Fruit fly (Drosophila melanogaster) whole organism, embryonic: ENCODE measurements around the gene CG32298.
A peak's percentile ranks its signal among the peaks of the same experiment; 100 is the strongest.

Experiments
- ATbp ChIP-seq: fragments of 200-800 bp; sonication (Bioruptor generic); optimal IDR thresholded peaks from 2 replicates; lab custom pipeline; 2017; ENCODE audit warnings: missing biosample characterization, mild to moderate bottlenecking, missing genetic modification characterization, missing genetic modification reagents
- Adf1 ChIP-seq: fragments of 200-800 bp; sonication (Bioruptor generic); IDR thresholded peaks from 2 replicates; pipeline ENCODE4 v1.3.6; 2022; ENCODE audit warnings: missing biosample characterization, missing genetic modification characterization
- Antp ChIP-seq: fragments of 200-800 bp; sonication (Bioruptor generic); optimal IDR thresholded peaks from 3 replicates; lab custom pipeline; 2016; ENCODE audit warnings: missing biosample characterization, missing genetic modification characterization
- CG10543 ChIP-seq: fragments of 200-800 bp; sonication (Bioruptor generic); optimal IDR thresholded peaks from 3 replicates; lab custom pipeline; 2017; ENCODE audit warnings: missing biosample characterization, mild to moderate bottlenecking, missing genetic modification characterization, moderate library complexity
- CG10654 ChIP-seq: fragments of 200-800 bp; sonication (Bioruptor generic); optimal IDR thresholded peaks from 2 replicates; lab custom pipeline; 2016; ENCODE audit warnings: missing biosample characterization, missing genetic modification characterization
- CG11398 ChIP-seq: fragments of 200-800 bp; sonication (Bioruptor generic); optimal IDR thresholded peaks from 2 replicates; lab custom pipeline; 2016; ENCODE audit warnings: missing biosample characterization, missing genetic modification characterization
- CG13775 ChIP-seq: fragments of 200-800 bp; sonication (Bioruptor generic); optimal IDR thresholded peaks from 3 replicates; lab custom pipeline; 2017; ENCODE audit warnings: missing biosample characterization, mild to moderate bottlenecking, missing genetic modification characterization
- CG14965 ChIP-seq: fragments of 200-800 bp; sonication (Bioruptor generic); optimal IDR thresholded peaks from 2 replicates; lab custom pipeline; 2016; ENCODE audit warnings: missing biosample characterization, missing genetic modification characterization, borderline replicate concordance
- CG16813 ChIP-seq: fragments of 200-800 bp; sonication (Bioruptor generic); IDR thresholded peaks from 3 replicates; pipeline ENCODE4 v1.3.6; 2022; ENCODE audit warnings: missing biosample characterization, missing genetic modification characterization; ENCODE audit not compliant: partially characterized antibody
- CG18262 ChIP-seq: fragments of 200-800 bp; optimal IDR thresholded peaks from 3 replicates; lab custom pipeline; 2019; ENCODE audit warnings: missing biosample characterization, mild to moderate bottlenecking, missing genetic modification characterization, moderate library complexity
- CG31365 ChIP-seq: fragments of 200-800 bp; sonication (Bioruptor generic); optimal IDR thresholded peaks from 2 replicates; lab custom pipeline; 2018; ENCODE audit warnings: missing biosample characterization, mild to moderate bottlenecking, missing genetic modification characterization
- CG31441 ChIP-seq: fragments of 200-800 bp; sonication (Bioruptor generic); IDR thresholded peaks from 2 replicates; pipeline ENCODE4 v1.3.6; 2022; ENCODE audit warnings: missing biosample characterization, missing genetic modification characterization
- CG3838 ChIP-seq: fragments of 200-800 bp; sonication (Bioruptor generic); optimal IDR thresholded peaks from 3 replicates; lab custom pipeline; 2016; ENCODE audit warnings: missing biosample characterization, missing genetic modification characterization
- CG6272 ChIP-seq: fragments of 200-800 bp; sonication (Bioruptor generic); IDR thresholded peaks from 2 replicates; pipeline ENCODE4 v1.3.6; 2022; ENCODE audit warnings: missing biosample characterization, missing genetic modification characterization
- CG6765 ChIP-seq: fragments of 200-800 bp; sonication (Bioruptor generic); optimal IDR thresholded peaks from 3 replicates; lab custom pipeline; 2017; ENCODE audit warnings: missing biosample characterization, mild to moderate bottlenecking, missing genetic modification characterization
- CG6813 ChIP-seq: fragments of 200-800 bp; sonication (Bioruptor generic); optimal IDR thresholded peaks from 2 replicates; lab custom pipeline; 2017; ENCODE audit warnings: missing biosample characterization, missing genetic modification characterization, mild to moderate bottlenecking, moderate library complexity, missing genetic modification reagents
- CG7357 ChIP-seq: fragments of 200-800 bp; sonication (Bioruptor generic); IDR thresholded peaks from 3 replicates; pipeline ENCODE4 v1.3.6; 2022; ENCODE audit warnings: missing biosample characterization, missing genetic modification characterization
- CG7745 ChIP-seq: fragments of 200-800 bp; sonication (Bioruptor generic); optimal IDR thresholded peaks from 2 replicates; lab custom pipeline; 2018; ENCODE audit warnings: missing biosample characterization, mild to moderate bottlenecking, missing genetic modification characterization, moderate library complexity
- CG8359 ChIP-seq: fragments of 200-800 bp; sonication (Bioruptor generic); optimal IDR thresholded peaks from 2 replicates; lab custom pipeline; 2017; ENCODE audit warnings: missing biosample characterization, mild to moderate bottlenecking, missing genetic modification characterization, borderline replicate concordance
- CG9727 ChIP-seq: fragments of 200-800 bp; sonication (Bioruptor generic); optimal IDR thresholded peaks from 3 replicates; lab custom pipeline; 2017; ENCODE audit warnings: missing biosample characterization, mild to moderate bottlenecking, missing genetic modification characterization
- Dfd ChIP-seq, 2 experiments: fragments of >200 bp; optimal IDR thresholded peaks; 2 replicates each; lab custom pipeline; 2017; ENCODE audit warnings: missing biosample characterization in 2 of 2, missing genetic modification characterization in 2 of 2
- Dp ChIP-seq: fragments of 200-800 bp; sonication (Bioruptor generic); optimal IDR thresholded peaks from 2 replicates; lab custom pipeline; 2018; ENCODE audit warnings: missing biosample characterization, mild to moderate bottlenecking, missing genetic modification characterization, moderate library complexity
- E2f1 ChIP-seq: fragments of 200-800 bp; sonication (Bioruptor generic); IDR thresholded peaks from 2 replicates; pipeline ENCODE4 v1.3.6; 2022; ENCODE audit warnings: missing biosample characterization, missing genetic modification characterization
- E2f2 ChIP-seq: fragments of 200-800 bp; sonication (Bioruptor generic); IDR thresholded peaks from 2 replicates; pipeline ENCODE4 v1.3.6; 2022; ENCODE audit warnings: missing biosample characterization, missing genetic modification characterization
- HmgD ChIP-seq: fragments of 200-800 bp; sonication (Bioruptor generic); optimal IDR thresholded peaks from 3 replicates; lab custom pipeline; 2016; ENCODE audit warnings: missing biosample characterization, missing genetic modification characterization
- MBD-R2 ChIP-seq: fragments of 200-800 bp; sonication (Bioruptor generic); IDR thresholded peaks from 2 replicates; pipeline ENCODE4 v1.3.6; 2022; ENCODE audit warnings: missing biosample characterization, missing genetic modification characterization
- Mrtf ChIP-seq: fragments of 200-800 bp; sonication (Bioruptor generic); IDR thresholded peaks from 3 replicates; pipeline ENCODE4 v1.3.6; 2022; ENCODE audit warnings: missing biosample characterization, missing genetic modification characterization
- Side ChIP-seq: fragments of 200-800 bp; sonication (Bioruptor generic); optimal IDR thresholded peaks from 2 replicates; lab custom pipeline; 2016; ENCODE audit warnings: missing biosample characterization, missing genetic modification characterization
- Sox100B ChIP-seq: fragments of 200-800 bp; sonication (Bioruptor generic); optimal IDR thresholded peaks from 3 replicates; lab custom pipeline; 2018; ENCODE audit warnings: missing biosample characterization, mild to moderate bottlenecking, missing genetic modification characterization
- Usf ChIP-seq: fragments of 200-800 bp; sonication (Bioruptor generic); optimal IDR thresholded peaks from 2 replicates; lab custom pipeline; 2017; ENCODE audit warnings: missing genotype, missing biosample characterization, missing genetic modification characterization
- bab2 ChIP-seq: fragments of 200-800 bp; sonication (Bioruptor generic); optimal IDR thresholded peaks from 2 replicates; lab custom pipeline; 2016; ENCODE audit warnings: missing biosample characterization, missing genetic modification characterization
- bcd ChIP-seq: fragments of 200-800 bp; sonication (Bioruptor generic); optimal IDR thresholded peaks from 2 replicates; lab custom pipeline; 2017; ENCODE audit warnings: missing biosample characterization, mild to moderate bottlenecking, missing genetic modification characterization
- dimm ChIP-seq: fragments of 200-800 bp; sonication (Bioruptor generic); IDR thresholded peaks from 2 replicates; pipeline ENCODE4 v1.3.6; 2022; ENCODE audit warnings: missing biosample characterization, missing genetic modification characterization
- esg ChIP-seq: fragments of 200-800 bp; sonication (Bioruptor generic); conservative IDR thresholded peaks from 2 replicates; pipeline ENCODE4 v1.3.6; 2022; ENCODE audit warnings: missing biosample characterization, missing genetic modification characterization
- ewg ChIP-seq: fragments of 200-800 bp; sonication (Bioruptor generic); optimal IDR thresholded peaks from 3 replicates; lab custom pipeline; 2017; ENCODE audit warnings: mild to moderate bottlenecking, missing biosample characterization, missing genetic modification reagents, missing genetic modification characterization
- grau ChIP-seq: fragments of 200-800 bp; optimal IDR thresholded peaks from 3 replicates; lab custom pipeline; 2019; ENCODE audit warnings: missing biosample characterization, mild to moderate bottlenecking, missing genetic modification characterization, moderate library complexity
- gsb ChIP-seq: fragments of 200-800 bp; sonication (Bioruptor generic); IDR thresholded peaks from 2 replicates; pipeline ENCODE4 v1.3.6; 2022; ENCODE audit warnings: missing biosample characterization, missing genetic modification characterization
- hth ChIP-seq: fragments of >200 bp; optimal IDR thresholded peaks from 2 replicates; lab custom pipeline; 2017; ENCODE audit warnings: inconsistent platforms
- jing ChIP-seq: fragments of 200-800 bp; sonication (Bioruptor generic); optimal IDR thresholded peaks from 2 replicates; lab custom pipeline; 2018; ENCODE audit warnings: missing biosample characterization, mild to moderate bottlenecking, missing genetic modification characterization
- lilli ChIP-seq: fragments of 200-800 bp; sonication (Bioruptor generic); optimal IDR thresholded peaks from 3 replicates; lab custom pipeline; 2016; ENCODE audit warnings: missing biosample characterization, missing genetic modification characterization
- luna ChIP-seq: fragments of 200-800 bp; sonication (Bioruptor generic); optimal IDR thresholded peaks from 2 replicates; lab custom pipeline; 2016; ENCODE audit warnings: missing biosample characterization, missing genetic modification characterization
- maf-S ChIP-seq: fragments of 200-800 bp; sonication (Bioruptor generic); optimal IDR thresholded peaks from 2 replicates; lab custom pipeline; 2016; ENCODE audit warnings: missing biosample characterization, missing genetic modification characterization
- nom ChIP-seq: fragments of 200-800 bp; sonication (Bioruptor generic); optimal IDR thresholded peaks from 2 replicates; lab custom pipeline; 2017; ENCODE audit warnings: missing biosample characterization, missing genetic modification characterization, mild to moderate bottlenecking, moderate library complexity, missing genetic modification reagents
- odd ChIP-seq: fragments of 200-800 bp; sonication (Bioruptor generic); optimal IDR thresholded peaks from 2 replicates; lab custom pipeline; 2017; ENCODE audit warnings: missing biosample characterization, mild to moderate bottlenecking, missing genetic modification characterization
- pan ChIP-seq, 4 experiments: fragments of >200 bp in 3 of 4; fragments of 200-800 bp in 1 of 4; sonication (Bioruptor generic) in 1 of 4; optimal IDR thresholded peaks in 3 of 4; IDR thresholded peaks in 1 of 4; 2 replicates each; pipeline versions ENCODE4 v1.3.6 to Lab custom; 2017 to 2022; ENCODE audit warnings: missing biosample characterization in 2 of 4, missing genetic modification characterization in 2 of 4, mixed read lengths in 1 of 4
- pfk ChIP-seq: fragments of 200-800 bp; sonication (Bioruptor generic); optimal IDR thresholded peaks from 2 replicates; lab custom pipeline; 2018; ENCODE audit warnings: missing biosample characterization, mild to moderate bottlenecking, missing genetic modification characterization, moderate library complexity
- slou ChIP-seq: fragments of 200-800 bp; sonication (Bioruptor generic); optimal IDR thresholded peaks from 3 replicates; lab custom pipeline; 2016; ENCODE audit warnings: missing biosample characterization, missing genetic modification characterization
- ssp ChIP-seq: fragments of 200-800 bp; sonication (Bioruptor generic); IDR thresholded peaks from 2 replicates; pipeline ENCODE4 v1.3.6; 2022; ENCODE audit warnings: missing biosample characterization, missing genetic modification characterization
- tio ChIP-seq: fragments of 200-800 bp; sonication (Bioruptor generic); optimal IDR thresholded peaks from 2 replicates; lab custom pipeline; 2017; ENCODE audit warnings: missing biosample characterization, missing genetic modification characterization, inconsistent platforms
- unc-4 ChIP-seq: fragments of 200-800 bp; sonication (Bioruptor generic); IDR thresholded peaks from 2 replicates; pipeline ENCODE4 v1.3.6; 2022; ENCODE audit warnings: missing biosample characterization, missing genetic modification characterization; ENCODE audit not compliant: partially characterized antibody
- yki ChIP-seq: fragments of >200 bp; optimal IDR thresholded peaks from 3 replicates; lab custom pipeline; 2018

CG32298 gene

DNA sequence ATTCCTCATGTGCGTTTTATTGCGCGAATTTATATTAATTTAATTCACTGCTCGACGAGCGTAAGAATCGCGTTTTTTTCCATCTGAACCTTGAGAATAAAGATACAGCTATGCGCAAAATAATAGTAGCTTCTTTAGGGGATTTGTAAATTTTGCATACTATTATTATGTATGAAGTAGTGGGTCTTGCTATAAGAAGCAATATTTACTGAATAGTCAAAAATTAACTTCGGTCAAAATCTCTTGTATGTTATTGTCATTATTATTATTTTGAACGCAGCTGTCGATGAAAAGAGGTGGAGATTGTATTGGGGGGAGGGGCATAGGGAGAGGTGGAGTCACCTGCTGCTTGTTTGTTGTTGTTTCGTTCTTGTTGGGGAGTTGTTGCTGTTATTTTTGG lies 28.0 kb upstream of the CG32298 start (continued):
- TF ChIP-seq nom (GFP tag; lab: Kevin White, UChicago), result peak; percentile 85
- peak; percentile 75 for TF ChIP-seq CG18262 (tag; lab: Kevin White, UChicago)
- TF ChIP-seq CG6813 (GFP tag; lab: Kevin White, UChicago), result peak; percentile 87
- TF ChIP-seq CG10543, result no peak
- TF ChIP-seq CG14965 (GFP tag; lab: Kevin White, UChicago), result peak; percentile 43
- no peak for TF ChIP-seq luna (GFP tag; lab: Kevin White, UChicago)
- no peak for TF ChIP-seq HmgD (GFP tag; lab: Kevin White, UChicago)
- peak; percentile 71 for TF ChIP-seq CG6765 (GFP tag; lab: Kevin White, UChicago)
- no peak for TF ChIP-seq pan (optimal IDR thresholded peaks at IDR 0.05; lab: Kevin White, UChicago)
- peak in 1 of 2 experiments; percentile 87 for TF ChIP-seq pan (GFP tag; optimal IDR thresholded peaks at IDR 0.05 in 1 of 2, IDR thresholded peaks at IDR 0.05 in 1 of 2)
- no peak for TF ChIP-seq unc-4 (GFP tag; lab: Robert Waterston, UW)
- peak; percentile 48 for TF ChIP-seq ewg (GFP tag; lab: Kevin White, UChicago)
- TF ChIP-seq ATbp (GFP tag; lab: Kevin White, UChicago), result peak; percentile 64
- TF ChIP-seq CG11398 (GFP tag; lab: Kevin White, UChicago), result no peak
- TF ChIP-seq MBD-R2 (GFP tag; lab: Robert Waterston, UW), result peak; percentile 75; the same call in 1 of the 2 replicates
- TF ChIP-seq E2f1 (GFP tag; lab: Robert Waterston, UW), result peak; percentile 83
- no peak for TF ChIP-seq CG16813
- peak; percentile 60 for TF ChIP-seq CG31365 (tag; lab: Kevin White, UChicago)
- TF ChIP-seq CG13775 (GFP tag; lab: Kevin White, UChicago), result peak; percentile 60
- peak; percentile 66 for TF ChIP-seq Antp (GFP tag; lab: Kevin White, UChicago)
- TF ChIP-seq ssp (GFP tag; lab: Robert Waterston, UW), result peak; percentile 62
- peak; percentile 74 for TF ChIP-seq gsb
- no peak for TF ChIP-seq Dp (GFP tag; lab: Kevin White, UChicago)
- TF ChIP-seq Mrtf, result peak; percentile 69; the same call in 2 of the 3 replicates
- peak; percentile 51 for TF ChIP-seq CG31441 (GFP tag; lab: Robert Waterston, UW)
- TF ChIP-seq CG6272 (GFP tag; lab: Robert Waterston, UW), result peak; percentile 35; the same call in 1 of the 2 replicates
- peak; percentile 82 for TF ChIP-seq CG10654 (GFP tag; lab: Kevin White, UChicago)
- TF ChIP-seq hth (lab: Kevin White, UChicago), result no peak
- peak; percentile 79 for TF ChIP-seq esg (GFP tag; lab: Robert Waterston, UW)
- peak; percentile 89 for TF ChIP-seq CG9727 (GFP tag; lab: Kevin White, UChicago)
- no peak for TF ChIP-seq yki (lab: Kevin White, UChicago)
- no peak for TF ChIP-seq Dfd (GFP tag; optimal IDR thresholded peaks at IDR 0.05; lab: Kevin White, UChicago)
- TF ChIP-seq maf-S (GFP tag; lab: Kevin White, UChicago), result no peak
- TF ChIP-seq slou (GFP tag; lab: Kevin White, UChicago), result peak; percentile 20
- TF ChIP-seq lilli (GFP tag; lab: Kevin White, UChicago), result peak; percentile 72
- peak; percentile 79 for TF ChIP-seq CG8359
- TF ChIP-seq Sox100B (GFP tag; lab: Kevin White, UChicago), result peak; percentile 83
- TF ChIP-seq bab2 (GFP tag; lab: Kevin White, UChicago), result peak; percentile 91
- peak; percentile 18 for TF ChIP-seq Usf (GFP tag; lab: Kevin White, UChicago)
- peak; percentile 78 for TF ChIP-seq grau (tag; lab: Kevin White, UChicago)
- peak; percentile 73 for TF ChIP-seq dimm
- peak; percentile 11 for TF ChIP-seq jing (GFP tag; lab: Kevin White, UChicago)
- TF ChIP-seq CG7357, result peak; percentile 39; the same call in 1 of the 3 replicates
- TF ChIP-seq bcd (GFP tag; lab: Kevin White, UChicago), result peak; percentile 82
- peak; percentile 27 for TF ChIP-seq odd (GFP tag; lab: Kevin White, UChicago)
- TF ChIP-seq CG3838 (GFP tag; lab: Kevin White, UChicago), result peak; percentile 3
- peak; percentile 52 for TF ChIP-seq tio (GFP tag; lab: Kevin White, UChicago)
- peak; percentile 65 for TF ChIP-seq E2f2 (GFP tag; lab: Robert Waterston, UW)
- peak; percentile 86 for TF ChIP-seq Side (GFP tag; lab: Kevin White, UChicago)
- TF ChIP-seq Adf1 (GFP tag; lab: Robert Waterston, UW), result peak; percentile 50
- TF ChIP-seq CG7745 (tag; lab: Kevin White, UChicago), result no peak
- TF ChIP-seq pfk, result no peak
